Worm (Caenorhabditis elegans) whole organism, midembryonic: Measurements from ENCODE around the gene W02G9.3.

Experiments
- T22C8.4 ChIP-seq: fragments of 200-800 bp; sonication (Bioruptor generic); IDR thresholded peaks from 2 replicates; pipeline ENCODE4 v1.3.6; 2022; ENCODE audit warnings: missing genetic modification characterization, missing compliant biosample characterization
- cog-1 ChIP-seq: sonication (generic microtip); optimal IDR thresholded peaks from 2 replicates; lab custom pipeline; 2016; ENCODE audit warnings: missing genetic modification characterization, missing compliant biosample characterization
- flt-1 ChIP-seq: fragments of 200-800 bp; sonication (Bioruptor generic); IDR thresholded peaks from 2 replicates; pipeline ENCODE4 v1.3.6; 2022; ENCODE audit warnings: missing genetic modification characterization, missing compliant biosample characterization
- klf-2 ChIP-seq: fragments of 200-800 bp; sonication (Bioruptor generic); conservative IDR thresholded peaks from 2 replicates; pipeline ENCODE4 v1.3.6; 2022; ENCODE audit warnings: missing genetic modification reagents, missing genetic modification characterization, missing compliant biosample characterization
- med-1 ChIP-seq: sonication (generic microtip); optimal IDR thresholded peaks from 2 replicates; lab custom pipeline; 2017; ENCODE audit warnings: missing genetic modification characterization, mild to moderate bottlenecking, missing compliant biosample characterization, antibody characterized with exemption, missing genetic modification reagents; ENCODE audit not compliant: insufficient read depth
- ref-1 ChIP-seq: fragments of 200-800 bp; sonication (Bioruptor generic); conservative IDR thresholded peaks from 2 replicates; pipeline ENCODE4 v1.3.6; 2022; ENCODE audit warnings: missing genetic modification reagents, missing genetic modification characterization, missing compliant biosample characterization
- tab-1 ChIP-seq: fragments of 200-800 bp; sonication (Bioruptor generic); IDR thresholded peaks from 2 replicates; pipeline ENCODE4 v1.3.6; 2022; ENCODE audit warnings: missing genetic modification characterization, missing compliant biosample characterization
- ztf-23 ChIP-seq: fragments of 200-800 bp; sonication (Bioruptor generic); IDR thresholded peaks from 2 replicates; pipeline ENCODE4 v1.3.6; 2022; ENCODE audit warnings: missing genetic modification reagents, missing genetic modification characterization, missing compliant biosample characterization
- ztf-29 ChIP-seq: fragments of 200-800 bp; sonication (Bioruptor generic); IDR thresholded peaks from 2 replicates; pipeline ENCODE4 v1.3.6; 2022; ENCODE audit warnings: missing genetic modification reagents, missing genetic modification characterization, missing compliant biosample characterization

Gene W02G9.3

ce11 chrV:2673807-2674206 lies 1.0 kb downstream of the W02G9.3 start:
- TF ChIP-seq tab-1 (GFP tag; lab: Robert Waterston, UW) (peak; percentile 86), flt-1 (GFP tag; lab: Robert Waterston, UW) (peak; percentile 86), ref-1 (GFP tag; lab: Robert Waterston, UW) (peak; percentile 67), ztf-29 (GFP tag; lab: Robert Waterston, UW) (no peak), ztf-23 (GFP tag; lab: Robert Waterston, UW) (peak; percentile 85), med-1 (peak; percentile 45), T22C8.4 (GFP tag; lab: Robert Waterston, UW) (no peak), cog-1 (tag; lab: Kevin White, UChicago) (no peak), klf-2 (GFP tag; lab: Robert Waterston, UW) (0 out of 2 replicates have a peak, but pooled peaks have one; percentile 25)

- TF ChIP-seq med-1 (no peak), ztf-23 (GFP tag; lab: Robert Waterston, UW) (no peak), cog-1 (tag; lab: Kevin White, UChicago) (no peak), klf-2 (GFP tag; lab: Robert Waterston, UW) (no peak), ztf-29 (GFP tag; lab: Robert Waterston, UW) (no peak), ref-1 (GFP tag; lab: Robert Waterston, UW) (no peak), flt-1 (GFP tag; lab: Robert Waterston, UW) (no peak), T22C8.4 (GFP tag; lab: Robert Waterston, UW) (no peak), tab-1 (GFP tag; lab: Robert Waterston, UW) (no peak)
These were observed 2.9 kb downstream of the W02G9.3 start for ce11 chrV:2675692-2676091.

ce11 chrV:2677648-2678047 lies 4.9 kb downstream of the W02G9.3 start:
- TF ChIP-seq T22C8.4 (GFP tag; lab: Robert Waterston, UW) (no peak), tab-1 (GFP tag; lab: Robert Waterston, UW) (no peak), ztf-29 (GFP tag; lab: Robert Waterston, UW) (no peak), flt-1 (GFP tag; lab: Robert Waterston, UW) (no peak), cog-1 (tag; lab: Kevin White, UChicago) (no peak), med-1 (no peak), ztf-23 (GFP tag; lab: Robert Waterston, UW) (no peak), klf-2 (GFP tag; lab: Robert Waterston, UW) (no peak), ref-1 (GFP tag; lab: Robert Waterston, UW) (no peak)

- TF ChIP-seq ztf-23 (GFP tag; lab: Robert Waterston, UW): no peak
- TF ChIP-seq cog-1 (tag; lab: Kevin White, UChicago): no peak
- TF ChIP-seq flt-1 (GFP tag; lab: Robert Waterston, UW): no peak
- TF ChIP-seq klf-2 (GFP tag; lab: Robert Waterston, UW): no peak
- TF ChIP-seq med-1: no peak
- TF ChIP-seq T22C8.4 (GFP tag; lab: Robert Waterston, UW): no peak
- TF ChIP-seq ztf-29 (GFP tag; lab: Robert Waterston, UW): no peak
- TF ChIP-seq ref-1 (GFP tag; lab: Robert Waterston, UW): no peak
These were observed 10.7 kb downstream of the W02G9.3 start for ce11 chrV:2683497-2683896.

ce11 chrV:2684227-2684626 lies 11.4 kb downstream of the W02G9.3 start:
- TF ChIP-seq T22C8.4 (GFP tag; lab: Robert Waterston, UW): no peak
- TF ChIP-seq flt-1 (GFP tag; lab: Robert Waterston, UW): no peak
- no peak for TF ChIP-seq ztf-29 (GFP tag; lab: Robert Waterston, UW)
- no peak for TF ChIP-seq ztf-23 (GFP tag; lab: Robert Waterston, UW)
- no peak for TF ChIP-seq med-1
- TF ChIP-seq cog-1 (tag; lab: Kevin White, UChicago): no peak
- TF ChIP-seq ref-1 (GFP tag; lab: Robert Waterston, UW): no peak
- TF ChIP-seq tab-1 (GFP tag; lab: Robert Waterston, UW): no peak
- no peak for TF ChIP-seq klf-2 (GFP tag; lab: Robert Waterston, UW)

- TF ChIP-seq T22C8.4 (GFP tag; lab: Robert Waterston, UW) (no peak), ref-1 (GFP tag; lab: Robert Waterston, UW) (no peak), ztf-23 (GFP tag; lab: Robert Waterston, UW) (no peak), cog-1 (tag; lab: Kevin White, UChicago) (no peak), ztf-29 (GFP tag; lab: Robert Waterston, UW) (no peak), tab-1 (GFP tag; lab: Robert Waterston, UW) (no peak), flt-1 (GFP tag; lab: Robert Waterston, UW) (no peak), klf-2 (GFP tag; lab: Robert Waterston, UW) (no peak), med-1 (no peak)
These were observed 15.8 kb downstream of the W02G9.3 start for ce11 chrV:2688562-2688961.

ce11 chrV:2690478-2690877 lies 17.7 kb downstream of the W02G9.3 start:
- TF ChIP-seq med-1 (no peak), cog-1 (tag; lab: Kevin White, UChicago) (no peak), ztf-23 (GFP tag; lab: Robert Waterston, UW) (no peak), flt-1 (GFP tag; lab: Robert Waterston, UW) (no peak), ref-1 (GFP tag; lab: Robert Waterston, UW) (no peak), klf-2 (GFP tag; lab: Robert Waterston, UW) (no peak), tab-1 (GFP tag; lab: Robert Waterston, UW) (no peak), ztf-29 (GFP tag; lab: Robert Waterston, UW) (no peak), T22C8.4 (GFP tag; lab: Robert Waterston, UW) (no peak)

- TF ChIP-seq ztf-29 (GFP tag; lab: Robert Waterston, UW): no peak
These were observed 18.2 kb downstream of the W02G9.3 start for ce11 chrV:2690948-2691347.

ce11 chrV:2694389-2694788 lies 21.6 kb downstream of the W02G9.3 start, which contains the start of gene Y45G12B.2:
Gene Y45G12B.2, plus strand, starts transcription at chrV:2694771.
- TF ChIP-seq ztf-23 (GFP tag; lab: Robert Waterston, UW) (no peak), ref-1 (GFP tag; lab: Robert Waterston, UW) (no peak), klf-2 (GFP tag; lab: Robert Waterston, UW) (0 out of 2 replicates have a peak, but pooled peaks have one; percentile 25), med-1 (no peak)

ce11 chrV:2695935-2696334 lies 23.1 kb downstream of the W02G9.3 start, which contains the start of gene Y45G12B.3:
Gene Y45G12B.3, minus strand, starts transcription at chrV:2696254.
- TF ChIP-seq T22C8.4 (GFP tag; lab: Robert Waterston, UW): no peak
- TF ChIP-seq cog-1 (tag; lab: Kevin White, UChicago): no peak
- no peak for TF ChIP-seq klf-2 (GFP tag; lab: Robert Waterston, UW)
- TF ChIP-seq tab-1 (GFP tag; lab: Robert Waterston, UW): no peak
- no peak for TF ChIP-seq ref-1 (GFP tag; lab: Robert Waterston, UW)
- no peak for TF ChIP-seq flt-1 (GFP tag; lab: Robert Waterston, UW)
- no peak for TF ChIP-seq ztf-23 (GFP tag; lab: Robert Waterston, UW)
